Fruit fly (Drosophila melanogaster): Measurements from ENCODE around the gene CG11970.
A peak's percentile ranks its signal among the peaks of the same experiment; 100 is the strongest.

The CG11970 gene

DNA sequence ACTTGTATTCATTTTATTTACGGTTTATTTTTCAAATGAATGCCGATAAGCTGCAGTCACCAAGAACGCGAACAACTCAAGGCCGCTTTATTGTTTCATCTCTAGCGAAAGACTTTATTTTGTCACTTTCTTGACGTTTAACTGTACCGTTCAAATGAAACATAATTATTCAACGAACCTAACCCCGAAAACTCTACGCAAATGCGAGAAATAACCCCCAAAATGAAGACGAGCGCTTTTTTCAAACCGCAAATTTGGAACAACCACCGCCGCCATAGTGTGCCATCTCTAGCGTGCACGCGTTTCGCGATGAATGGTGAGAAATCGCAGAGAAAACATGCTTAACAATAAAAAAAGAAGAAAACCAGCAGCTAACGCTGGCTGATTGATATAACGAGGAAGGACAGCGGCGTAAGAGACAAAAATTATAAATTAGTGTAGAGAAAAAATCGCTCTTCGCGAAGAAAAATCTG, at the start of gene CG11970 (continued):
- TF ChIP-seq CG7368 (GFP tag; optimal IDR thresholded peaks at IDR 0.05), result no peak
- TF ChIP-seq Met (GFP tag; optimal IDR thresholded peaks at IDR 0.05), result no peak
- no peak for TF ChIP-seq CG4318 (GFP tag; optimal IDR thresholded peaks at IDR 0.05)
- no peak for TF ChIP-seq CG11762 (GFP tag; optimal IDR thresholded peaks at IDR 0.05; ENCODE audit: insufficient read depth)
- no peak for TF ChIP-seq Eip93F (GFP tag; optimal IDR thresholded peaks at IDR 0.05)
- TF ChIP-seq CG34406 (GFP tag; optimal IDR thresholded peaks at IDR 0.05), result no peak
- peak; percentile 25 for TF ChIP-seq Sox15 (GFP tag; optimal IDR thresholded peaks at IDR 0.05)

- TF ChIP-seq CG10631 (GFP tag; optimal IDR thresholded peaks at IDR 0.05), result no peak
Measured at dm6 chr3R:8934930-8935329, 49.6 kb upstream of the CG11970 start, which contains the start of gene osk. osk (plus strand) TSS chr3R:8935126.

DNA sequence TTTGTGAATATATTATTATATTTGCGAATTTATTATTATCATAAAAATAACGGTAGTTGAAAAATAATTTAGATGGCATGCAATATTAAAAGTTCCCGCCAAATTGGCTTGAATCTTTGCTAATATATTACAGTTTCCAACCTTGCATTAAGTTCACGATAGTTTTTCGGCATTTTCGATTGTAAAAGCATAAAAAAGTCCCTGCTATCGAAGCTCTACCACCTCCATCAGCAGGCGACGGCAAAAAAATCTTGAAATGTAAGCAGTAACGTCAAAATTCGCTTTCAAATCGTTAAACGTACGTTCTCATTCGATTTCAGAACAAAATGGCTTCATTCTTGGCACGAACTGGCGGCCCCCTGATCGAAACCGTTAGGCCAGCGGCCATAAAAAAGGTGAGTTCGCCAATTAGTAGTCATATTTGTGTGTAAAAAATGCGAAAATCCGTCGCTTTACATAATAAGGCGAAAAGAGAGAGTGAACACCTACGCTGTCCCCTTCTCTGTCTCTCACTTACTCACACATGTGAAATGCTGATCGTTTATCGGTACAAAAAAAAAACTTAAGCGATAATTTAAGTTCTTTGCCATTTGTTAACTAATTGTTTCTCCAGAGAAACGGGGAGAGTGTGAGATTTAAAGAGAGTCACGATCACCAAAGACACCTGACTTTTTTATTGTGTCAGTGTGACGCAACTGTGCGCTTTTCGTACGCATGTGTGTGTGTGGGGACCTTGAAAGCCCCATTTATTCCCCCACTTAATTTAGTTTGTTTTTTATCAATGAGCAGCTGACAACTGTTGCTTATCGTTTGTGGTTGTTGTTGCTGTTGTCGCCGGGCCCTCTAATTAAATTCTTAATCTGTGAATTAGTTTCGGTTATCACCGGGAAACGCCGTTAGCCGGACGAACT, 45.8 kb upstream of the CG11970 start, which contains the start of gene ScsbetaA:
ScsbetaA (plus strand) TSS at position 231 of the 911 bp plus-strand sequence.
- peak; percentile 42 for TF ChIP-seq CG16779 (tag; optimal IDR thresholded peaks at IDR 0.05)
- TF ChIP-seq CG8319 (GFP tag; optimal IDR thresholded peaks at IDR 0.05), result no peak
- 0 out of 2 replicates have a peak, but pooled peaks have one; percentile 9 for TF ChIP-seq CG15336 (GFP tag; IDR thresholded peaks at IDR 0.05)
- TF ChIP-seq CG8119 (GFP tag; IDR thresholded peaks at IDR 0.05), result peak; percentile 27; the same call in 1 of the 3 replicates
- peak; percentile 36 for TF ChIP-seq Eip78C (GFP tag)
- no peak for TF ChIP-seq pdm3 (GFP tag; optimal IDR thresholded peaks at IDR 0.05)
- peak; percentile 1 for TF ChIP-seq CG34406 (GFP tag; optimal IDR thresholded peaks at IDR 0.05)
- TF ChIP-seq fd85E (GFP tag; optimal IDR thresholded peaks at IDR 0.05), result no peak
- TF ChIP-seq CG9139 (GFP tag; optimal IDR thresholded peaks at IDR 0.05), result peak; percentile 30
- TF ChIP-seq Eip75B (GFP tag; optimal IDR thresholded peaks at IDR 0.05), result peak; percentile 5
- TF ChIP-seq salr (GFP tag; optimal IDR thresholded peaks at IDR 0.05), result no peak
- peak; percentile 76 for TF ChIP-seq svp (GFP tag)
- no peak for TF ChIP-seq lz (GFP tag; optimal IDR thresholded peaks at IDR 0.05)
- no peak for TF ChIP-seq Smox (GFP tag; optimal IDR thresholded peaks at IDR 0.05)
- TF ChIP-seq dac (GFP tag; optimal IDR thresholded peaks at IDR 0.05), result no peak
- TF ChIP-seq fkh (GFP tag; optimal IDR thresholded peaks at IDR 0.05), result peak; percentile 36
- TF ChIP-seq esn (GFP tag; optimal IDR thresholded peaks at IDR 0.05), result peak; percentile 5
- TF ChIP-seq Hr39 (GFP tag; optimal IDR thresholded peaks at IDR 0.05), result no peak
- TF ChIP-seq Sox14 (GFP tag; optimal IDR thresholded peaks at IDR 0.05), result peak; percentile 6
- no peak for TF ChIP-seq CG31627 (GFP tag; optimal IDR thresholded peaks at IDR 0.05)
- peak; percentile 52 for TF ChIP-seq dsx (GFP tag; optimal IDR thresholded peaks at IDR 0.05; ENCODE audit: poor library complexity, severe bottlenecking)
- TF ChIP-seq CG6808 (GFP tag; optimal IDR thresholded peaks at IDR 0.05), result peak; percentile 35
- peak; percentile 96 for TF ChIP-seq vri (GFP tag; optimal IDR thresholded peaks at IDR 0.05)
- peak; percentile 13 for TF ChIP-seq CG3032 (tag; optimal IDR thresholded peaks at IDR 0.05)
- no peak for TF ChIP-seq Sox102F (GFP tag; optimal IDR thresholded peaks at IDR 0.05)
- no peak for TF ChIP-seq CG11902 (GFP tag; optimal IDR thresholded peaks at IDR 0.05)
- TF ChIP-seq OdsH (GFP tag; optimal IDR thresholded peaks at IDR 0.05), result no peak
- TF ChIP-seq CG10631 (GFP tag; optimal IDR thresholded peaks at IDR 0.05), result no peak
- TF ChIP-seq Blimp-1 (GFP tag; optimal IDR thresholded peaks at IDR 0.05), result peak; percentile 75
- TF ChIP-seq ss (GFP tag; optimal IDR thresholded peaks at IDR 0.05), result peak; percentile 20 to 31
